Worm (Caenorhabditis elegans): ENCODE measurements around the gene R07G3.8.

R07G3.8 gene

ce11 chrII:7631677-7632210 is 11.4 kb upstream of the R07G3.8 start:
- TF ChIP-seq sea-2 (GFP tag; IDR thresholded peaks at IDR 0.05), result no peak
- TF ChIP-seq lin-35 (GFP tag; optimal IDR thresholded peaks at IDR 0.05), result peak in 1 of 3 experiments; percentile 24
- no peak for TF ChIP-seq lir-1 (GFP tag; conservative IDR thresholded peaks at IDR 0.05)

DNA sequence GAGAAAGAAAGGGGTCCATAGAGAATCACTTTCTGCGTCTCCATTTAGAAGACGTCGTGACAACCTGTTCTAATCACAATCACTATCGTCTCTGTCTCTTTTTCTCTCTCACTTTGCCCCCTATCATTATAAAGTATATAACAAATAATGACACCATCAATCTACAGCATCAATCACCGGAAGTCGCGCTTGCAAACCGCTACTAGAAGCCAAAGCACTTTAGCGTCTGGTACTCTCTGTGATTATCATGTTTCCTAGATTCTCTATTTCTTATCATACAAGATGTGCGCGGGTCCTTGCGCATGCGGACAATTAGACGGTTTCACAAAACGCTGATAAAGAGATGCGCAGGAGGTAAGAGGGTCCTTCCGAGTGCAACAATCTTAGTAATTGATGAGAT is 10.9 kb upstream of the R07G3.8 start:
- TF ChIP-seq lin-26 (GFP tag; IDR thresholded peaks at IDR 0.05) (peak; percentile 37; the same call in 1 of the 2 replicates), ccch-3 (GFP tag; optimal IDR thresholded peaks at IDR 0.05) (no peak), ztf-26 (tag; optimal IDR thresholded peaks at IDR 0.05) (peak; percentile 8)

DNA sequence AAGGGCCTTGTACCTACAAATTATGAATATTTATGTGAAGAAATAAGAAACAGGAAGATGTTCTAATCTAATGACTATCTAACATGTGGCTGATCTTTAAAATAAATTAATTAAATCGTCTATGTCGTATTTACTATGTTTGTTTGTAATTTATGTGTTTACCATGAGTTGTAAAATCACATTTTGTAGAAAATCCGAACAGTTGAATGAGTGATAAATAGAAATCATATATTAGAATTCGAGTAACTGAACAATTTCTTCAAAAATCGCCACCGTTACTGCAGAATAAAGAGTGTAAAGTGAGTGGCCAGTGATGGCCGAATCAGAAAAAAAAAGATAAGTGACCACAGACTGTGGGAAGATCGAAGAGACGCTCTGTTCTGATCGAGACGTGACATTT is 9.7 kb upstream of the R07G3.8 start:
- TF ChIP-seq F55B11.4 (tag; optimal IDR thresholded peaks at IDR 0.05; ENCODE audit: borderline replicate concordance, insufficient read depth), result no peak
- no peak for TF ChIP-seq ceh-100 (GFP tag; IDR thresholded peaks at IDR 0.05)
- TF ChIP-seq ceh-40 (GFP tag; IDR thresholded peaks at IDR 0.05), result no peak

DNA sequence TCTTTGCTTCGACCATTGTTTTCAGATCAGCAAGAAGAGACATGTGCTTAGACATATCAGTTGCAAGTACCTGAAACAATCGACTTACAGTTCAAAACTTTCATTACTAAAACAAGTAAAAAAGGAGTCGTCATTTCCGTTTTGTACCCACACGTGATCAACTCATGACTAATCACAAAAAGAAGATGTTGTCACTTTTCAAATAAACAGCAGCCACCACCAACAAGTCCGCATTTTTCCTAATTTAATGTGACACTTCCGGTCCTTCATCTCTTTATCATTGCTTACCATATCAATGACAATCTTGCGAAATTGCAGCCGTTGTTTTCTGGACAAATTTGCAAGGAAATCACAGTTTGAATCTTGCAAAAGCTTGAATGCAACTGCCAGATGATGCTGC is 8.3 kb upstream of the R07G3.8 start:
- TF ChIP-seq Y67H2A.10 (GFP tag; conservative IDR thresholded peaks at IDR 0.05), result no peak
- TF ChIP-seq cebp-1 (GFP tag; IDR thresholded peaks at IDR 0.05), result no peak
- peak; percentile 46 for TF ChIP-seq cebp-1 (tag; optimal IDR thresholded peaks at IDR 0.05)

DNA sequence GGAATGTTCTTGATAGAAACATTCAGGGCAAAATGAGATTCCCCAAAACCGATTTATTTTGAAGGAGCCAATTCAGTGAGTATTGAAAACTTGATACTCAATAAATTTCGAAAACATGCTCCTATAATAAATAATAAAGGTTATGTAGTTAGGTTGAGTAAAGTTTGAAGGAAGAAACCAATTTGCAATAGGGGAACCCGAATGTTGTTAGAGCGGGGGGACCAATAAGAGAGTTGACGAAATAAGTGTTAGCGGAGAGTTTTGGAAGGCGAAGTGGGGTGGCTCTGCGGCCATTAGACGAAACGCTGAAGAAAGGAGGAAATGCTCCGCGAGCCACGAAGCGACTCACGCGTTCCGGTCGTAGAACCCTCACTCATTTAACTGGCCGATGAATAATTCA is 4.7 kb upstream of the R07G3.8 start:
- peak; percentile 41; the same call in 1 of the 2 replicates for TF ChIP-seq zfh-2 (GFP tag; conservative IDR thresholded peaks at IDR 0.05)
- 0 out of 2 replicates have a peak, but pooled peaks have one; percentile 18 for TF ChIP-seq lin-26 (GFP tag; IDR thresholded peaks at IDR 0.05)
- no peak for TF ChIP-seq unc-130 (GFP tag; optimal IDR thresholded peaks at IDR 0.05)

DNA sequence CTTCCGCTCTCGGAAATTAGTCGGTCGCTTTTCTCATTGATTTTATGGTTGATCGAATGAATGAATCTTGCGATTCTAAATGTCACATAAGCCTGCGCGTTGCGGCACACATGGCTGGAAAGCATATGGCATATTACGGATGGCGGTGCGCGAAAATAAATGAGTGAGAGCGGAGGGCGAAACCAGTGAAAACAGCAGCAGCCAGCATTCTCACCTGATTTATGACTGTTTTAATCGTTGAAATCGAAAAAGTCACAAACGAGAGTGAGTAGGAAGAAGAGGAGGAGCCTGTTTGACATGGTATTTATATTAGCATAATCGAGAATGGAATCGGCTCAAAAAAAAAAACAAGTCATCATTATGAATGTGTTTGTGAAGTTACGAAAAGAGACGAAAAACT is 4.0 kb upstream of the R07G3.8 start:
- TF ChIP-seq xnd-1 (tag; optimal IDR thresholded peaks at IDR 0.05) (no peak), dox-1 (GFP tag; IDR thresholded peaks at IDR 0.05) (0 out of 2 replicates have a peak, but pooled peaks have one; percentile 3)

- TF ChIP-seq nfyb-1 (GFP tag; IDR thresholded peaks at IDR 0.05) (0 out of 2 replicates have a peak, but pooled peaks have one; percentile 26), efl-1 (GFP tag; optimal IDR thresholded peaks at IDR 0.05) (no peak), hmg-1.2 (GFP tag; IDR thresholded peaks at IDR 0.05) (peak; percentile 64; the same call in 1 of the 2 replicates), akir-1 (GFP tag; optimal IDR thresholded peaks at IDR 0.05) (no peak), dox-1 (GFP tag; IDR thresholded peaks at IDR 0.05) (peak; percentile 7; the same call in 1 of the 2 replicates), nhr-80 (tag; optimal IDR thresholded peaks at IDR 0.05) (peak; percentile 77), D2030.7 (GFP tag; IDR thresholded peaks at IDR 0.05) (no peak), attf-5 (GFP tag; optimal IDR thresholded peaks at IDR 0.05) (peak; percentile 18), nhr-179 (tag; optimal IDR thresholded peaks at IDR 0.05) (no peak), zfh-2 (GFP tag; conservative IDR thresholded peaks at IDR 0.05) (peak; percentile 40; the same call in 1 of the 2 replicates)
Measured at ce11 chrII:7623466-7623865, 3.2 kb upstream of the R07G3.8 start.

DNA sequence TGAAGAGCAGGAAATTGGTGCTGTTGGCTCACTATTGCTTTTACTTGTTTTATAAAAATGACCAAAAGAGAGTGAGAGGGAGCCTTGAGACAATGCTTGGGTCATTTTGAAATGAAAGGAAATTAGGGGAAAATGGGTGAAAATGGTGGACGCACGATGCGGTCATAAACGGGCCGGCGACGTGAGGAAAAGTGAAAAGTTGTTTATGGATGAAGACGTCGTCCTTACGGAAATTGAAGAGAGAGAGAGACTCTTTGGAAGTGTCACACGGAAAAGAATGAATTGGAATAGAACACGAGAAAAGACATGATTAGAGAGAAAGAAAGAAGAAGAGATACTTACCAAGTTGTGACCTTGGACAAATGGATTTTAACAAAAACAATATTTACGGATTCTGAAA is 1.2 kb upstream of the R07G3.8 start:
- no peak for TF ChIP-seq mcd-1 (GFP tag; IDR thresholded peaks at IDR 0.05)
- TF ChIP-seq lin-26 (GFP tag; IDR thresholded peaks at IDR 0.05), result no peak
- TF ChIP-seq bed-2 (GFP tag; IDR thresholded peaks at IDR 0.05), result no peak
- TF ChIP-seq die-1 (tag; optimal IDR thresholded peaks at IDR 0.05), result no peak
- TF ChIP-seq zfh-2 (GFP tag; conservative IDR thresholded peaks at IDR 0.05), result no peak
- TF ChIP-seq hmg-1.2 (GFP tag; IDR thresholded peaks at IDR 0.05), result no peak
- TF ChIP-seq B0261.1 (tag; optimal IDR thresholded peaks at IDR 0.05), result no peak

All from whole organism, young adult.